Fruit fly (Drosophila melanogaster) whole organism, embryonic: ENCODE measurements around the gene drongo.
A peak's percentile ranks its signal among the peaks of the same experiment; 100 is the strongest.

Source experiments
- CG10147 ChIP-seq: fragments of 200-800 bp; sonication (Bioruptor generic); optimal IDR thresholded peaks from 2 replicates; lab custom pipeline; 2019; ENCODE audit warnings: missing biosample characterization, mild to moderate bottlenecking, missing genetic modification characterization, moderate library complexity
- CG10959 ChIP-seq: fragments of 200-800 bp; sonication (Bioruptor generic); IDR thresholded peaks from 2 replicates; pipeline ENCODE4 v1.3.6; 2022; ENCODE audit warnings: missing biosample characterization, missing genetic modification characterization
- CG11456 ChIP-seq: fragments of 200-800 bp; sonication (Bioruptor generic); IDR thresholded peaks from 3 replicates; pipeline ENCODE4 v1.3.6; 2022; ENCODE audit warnings: missing biosample characterization, missing genetic modification characterization
- CG11695 ChIP-seq: fragments of 200-800 bp; sonication (Bioruptor generic); IDR thresholded peaks from 3 replicates; pipeline ENCODE4 v1.3.6; 2022; ENCODE audit warnings: missing biosample characterization, missing genetic modification characterization
- CG12236 ChIP-seq: fragments of 200-800 bp; sonication (Bioruptor generic); optimal IDR thresholded peaks from 2 replicates; lab custom pipeline; 2016; ENCODE audit warnings: missing biosample characterization, missing genetic modification characterization
- CG12769 ChIP-seq: fragments of 200-800 bp; sonication (Bioruptor generic); optimal IDR thresholded peaks from 2 replicates; lab custom pipeline; 2019; ENCODE audit warnings: missing biosample characterization, mild to moderate bottlenecking, missing genetic modification characterization, moderate library complexity
- CG13624 ChIP-seq: fragments of 200-800 bp; sonication (Bioruptor generic); optimal IDR thresholded peaks from 2 replicates; lab custom pipeline; 2016; ENCODE audit warnings: missing biosample characterization, missing genetic modification characterization
- CG14667 ChIP-seq: fragments of 200-800 bp; sonication (Bioruptor generic); IDR thresholded peaks from 2 replicates; pipeline ENCODE4 v1.3.6; 2022; ENCODE audit warnings: missing biosample characterization, missing genetic modification characterization
- CG17612 ChIP-seq: fragments of 200-800 bp; sonication (Bioruptor generic); IDR thresholded peaks from 2 replicates; pipeline ENCODE4 v1.3.6; 2022; ENCODE audit warnings: missing biosample characterization, missing genetic modification characterization
- CG2889 ChIP-seq: fragments of 200-800 bp; sonication (Bioruptor generic); IDR thresholded peaks from 3 replicates; pipeline ENCODE4 v1.3.6; 2022; ENCODE audit warnings: missing biosample characterization, missing genetic modification characterization
- CG30431 ChIP-seq: fragments of 200-800 bp; sonication (Bioruptor generic); optimal IDR thresholded peaks from 2 replicates; lab custom pipeline; 2017; ENCODE audit warnings: missing biosample characterization, missing genetic modification characterization
- CG33213 ChIP-seq: fragments of 200-800 bp; sonication (Bioruptor generic); optimal IDR thresholded peaks from 3 replicates; lab custom pipeline; 2016; ENCODE audit warnings: missing biosample characterization, missing genetic modification characterization
- CG3847 ChIP-seq: fragments of 200-800 bp; sonication (Bioruptor generic); IDR thresholded peaks from 2 replicates; pipeline ENCODE4 v1.3.6; 2022; ENCODE audit warnings: missing biosample characterization, missing genetic modification characterization
- CG43689 ChIP-seq: fragments of 200-800 bp; sonication (Bioruptor generic); IDR thresholded peaks from 2 replicates; pipeline ENCODE4 v1.3.6; 2022; ENCODE audit warnings: missing biosample characterization, missing genetic modification characterization
- CG4730 ChIP-seq: fragments of 200-800 bp; sonication (Bioruptor generic); IDR thresholded peaks from 2 replicates; pipeline ENCODE4 v1.3.6; 2022; ENCODE audit warnings: missing biosample characterization, missing genetic modification characterization
- CG5180 ChIP-seq: fragments of 200-800 bp; sonication (Bioruptor generic); optimal IDR thresholded peaks from 3 replicates; lab custom pipeline; 2017; ENCODE audit warnings: missing biosample characterization, missing genetic modification characterization, mild to moderate bottlenecking, moderate library complexity, missing genetic modification reagents
- CG5245 ChIP-seq: fragments of 200-800 bp; sonication (Bioruptor generic); optimal IDR thresholded peaks from 3 replicates; lab custom pipeline; 2016; ENCODE audit warnings: missing biosample characterization, missing genetic modification characterization
- CG5953 ChIP-seq: fragments of 200-800 bp; sonication (Bioruptor generic); IDR thresholded peaks from 2 replicates; pipeline ENCODE4 v1.3.6; 2022; ENCODE audit warnings: missing biosample characterization, missing genetic modification characterization
- CG6791 ChIP-seq: fragments of 200-800 bp; sonication (Bioruptor generic); IDR thresholded peaks from 3 replicates; pipeline ENCODE4 v1.3.6; 2022; ENCODE audit warnings: missing biosample characterization, missing genetic modification characterization; ENCODE audit not compliant: partially characterized antibody
- CG7786 ChIP-seq: fragments of 200-800 bp; sonication (Bioruptor generic); optimal IDR thresholded peaks from 2 replicates; lab custom pipeline; 2016; ENCODE audit warnings: missing biosample characterization, missing genetic modification characterization
- CG7987 ChIP-seq: fragments of 200-800 bp; sonication (Bioruptor generic); optimal IDR thresholded peaks from 2 replicates; lab custom pipeline; 2018; ENCODE audit warnings: missing biosample characterization, mild to moderate bottlenecking, missing genetic modification characterization, moderate library complexity
- CG8388 ChIP-seq: fragments of 200-800 bp; sonication (Bioruptor generic); optimal IDR thresholded peaks from 2 replicates; lab custom pipeline; 2019; ENCODE audit warnings: missing biosample characterization, mild to moderate bottlenecking, missing genetic modification characterization, moderate library complexity
- Chrac-16 ChIP-seq: fragments of 200-800 bp; sonication (Bioruptor generic); optimal IDR thresholded peaks from 3 replicates; lab custom pipeline; 2016; ENCODE audit warnings: missing biosample characterization, missing genetic modification characterization
- D19B ChIP-seq: fragments of 200-800 bp; sonication (Bioruptor generic); optimal IDR thresholded peaks from 2 replicates; lab custom pipeline; 2017; ENCODE audit warnings: missing biosample characterization, mild to moderate bottlenecking, missing genetic modification characterization
- Drgx ChIP-seq: fragments of 200-800 bp; sonication (Bioruptor generic); IDR thresholded peaks from 2 replicates; pipeline ENCODE4 v1.3.6; 2022; ENCODE audit warnings: missing biosample characterization, missing genetic modification characterization
- E2f2 ChIP-seq: fragments of 200-800 bp; sonication (Bioruptor generic); IDR thresholded peaks from 2 replicates; pipeline ENCODE4 v1.3.6; 2022; ENCODE audit warnings: missing biosample characterization, missing genetic modification characterization
- Ets65A ChIP-seq: fragments of 200-800 bp; sonication (Bioruptor generic); peaks from one replicate; lab custom pipeline; 2016; ENCODE audit warnings: missing biosample characterization, missing genetic modification characterization
- HLH3B ChIP-seq: fragments of 200-800 bp; sonication (Bioruptor generic); IDR thresholded peaks from 2 replicates; pipeline ENCODE4 v1.3.6; 2022; ENCODE audit warnings: missing biosample characterization, missing genetic modification characterization
- HLH54F ChIP-seq: fragments of 200-800 bp; sonication (Bioruptor generic); optimal IDR thresholded peaks from 3 replicates; lab custom pipeline; 2016; ENCODE audit warnings: missing biosample characterization, missing genetic modification characterization
- Med ChIP-seq: fragments of 200-800 bp; sonication (Bioruptor generic); peaks from one replicate; lab custom pipeline; 2016; ENCODE audit warnings: missing biosample characterization, missing genetic modification characterization, mild to moderate bottlenecking, inconsistent platforms, moderate library complexity
- Mes4 ChIP-seq: fragments of 200-800 bp; sonication (Bioruptor generic); optimal IDR thresholded peaks from 2 replicates; lab custom pipeline; 2016; ENCODE audit warnings: missing biosample characterization, missing genetic modification characterization
- Neu2 ChIP-seq: fragments of 200-800 bp; sonication (Bioruptor generic); optimal IDR thresholded peaks from 3 replicates; lab custom pipeline; 2016; ENCODE audit warnings: missing biosample characterization, missing genetic modification characterization, borderline replicate concordance
- NfI ChIP-seq: fragments of 200-800 bp; sonication (Bioruptor generic); optimal IDR thresholded peaks from 3 replicates; lab custom pipeline; 2018; ENCODE audit warnings: missing biosample characterization, mild to moderate bottlenecking, missing genetic modification characterization, moderate library complexity
- PHDP ChIP-seq: fragments of 200-800 bp; sonication (Bioruptor generic); optimal IDR thresholded peaks from 3 replicates; lab custom pipeline; 2018; ENCODE audit warnings: missing biosample characterization, mild to moderate bottlenecking, missing genetic modification characterization, moderate library complexity
- Pdp1 ChIP-seq, 2 experiments: fragments of 200-800 bp; sonication (Bioruptor generic); optimal IDR thresholded peaks; 3 replicates each; lab custom pipeline; 2016; ENCODE audit warnings: missing biosample characterization in 2 of 2, missing genetic modification characterization in 2 of 2, mild to moderate bottlenecking in 1 of 2, moderate library complexity in 1 of 2
- ase ChIP-seq: fragments of 200-800 bp; sonication (Bioruptor generic); IDR thresholded peaks from 3 replicates; pipeline ENCODE4 v1.3.6; 2022; ENCODE audit warnings: missing biosample characterization, missing genetic modification characterization
- bab2 ChIP-seq: fragments of 200-800 bp; sonication (Bioruptor generic); optimal IDR thresholded peaks from 2 replicates; lab custom pipeline; 2016; ENCODE audit warnings: missing biosample characterization, missing genetic modification characterization
- bsh ChIP-seq, 2 experiments: fragments of 200-800 bp; sonication (Bioruptor generic); optimal IDR thresholded peaks; 2 replicates each; lab custom pipeline; 2017 to 2018; ENCODE audit warnings: mild to moderate bottlenecking in 2 of 2, missing biosample characterization in 2 of 2, missing genetic modification characterization in 2 of 2, moderate library complexity in 1 of 2
- chn ChIP-seq: fragments of 200-800 bp; sonication (Bioruptor generic); optimal IDR thresholded peaks from 2 replicates; lab custom pipeline; 2016; ENCODE audit warnings: missing biosample characterization, missing genetic modification characterization
- crol ChIP-seq: fragments of 200-800 bp; sonication (Bioruptor generic); IDR thresholded peaks from 2 replicates; pipeline ENCODE4 v1.3.6; 2022; ENCODE audit warnings: missing biosample characterization, missing genetic modification characterization
- danr ChIP-seq: fragments of 200-800 bp; sonication (Bioruptor generic); IDR thresholded peaks from 2 replicates; pipeline ENCODE4 v1.3.6; 2022; ENCODE audit warnings: missing biosample characterization, missing genetic modification characterization
- dati ChIP-seq: fragments of 200-800 bp; sonication (Bioruptor generic); IDR thresholded peaks from 2 replicates; pipeline ENCODE4 v1.3.6; 2022; ENCODE audit warnings: missing biosample characterization, missing genetic modification characterization
- dimm ChIP-seq: fragments of 200-800 bp; sonication (Bioruptor generic); IDR thresholded peaks from 2 replicates; pipeline ENCODE4 v1.3.6; 2022; ENCODE audit warnings: missing biosample characterization, missing genetic modification characterization
- gro ChIP-seq: fragments of 200-800 bp; sonication (Bioruptor generic); optimal IDR thresholded peaks from 2 replicates; lab custom pipeline; 2016; ENCODE audit warnings: missing biosample characterization, missing genetic modification characterization
- ham ChIP-seq: fragments of 200-800 bp; sonication (Bioruptor generic); IDR thresholded peaks from 2 replicates; pipeline ENCODE4 v1.3.6; 2022; ENCODE audit warnings: missing biosample characterization, missing genetic modification characterization
- jumu ChIP-seq: fragments of 200-800 bp; sonication (Bioruptor generic); optimal IDR thresholded peaks from 3 replicates; lab custom pipeline; 2016; ENCODE audit warnings: missing biosample characterization, missing genetic modification characterization
- sr ChIP-seq: fragments of 200-800 bp; sonication (Bioruptor generic); IDR thresholded peaks from 3 replicates; pipeline ENCODE4 v1.3.6; 2022; ENCODE audit warnings: missing biosample characterization, missing genetic modification characterization
- tin ChIP-seq: fragments of 200-800 bp; sonication (Bioruptor generic); optimal IDR thresholded peaks from 3 replicates; lab custom pipeline; 2016; ENCODE audit warnings: missing biosample characterization, missing genetic modification characterization
- tx ChIP-seq: fragments of 200-800 bp; sonication (Bioruptor generic); optimal IDR thresholded peaks from 2 replicates; lab custom pipeline; 2016; ENCODE audit warnings: missing biosample characterization, missing genetic modification characterization

Gene drongo

dm6 chr2L:845341-846004 is 5.4 kb downstream of the drongo start (continued):
- no peak for TF ChIP-seq Neu2 (GFP tag; lab: Kevin White, UChicago)
- peak; percentile 80 for TF ChIP-seq tin (GFP tag; lab: Kevin White, UChicago)
- peak; percentile 85 for TF ChIP-seq bab2
- TF ChIP-seq Chrac-16 = peak; percentile 72
- peak; percentile 91 for TF ChIP-seq jumu (GFP tag; lab: Kevin White, UChicago)
- peak; percentile 76 for TF ChIP-seq CG43689
- TF ChIP-seq dimm (GFP tag; lab: Robert Waterston, UW) = peak; percentile 84
- peak; percentile 69 for TF ChIP-seq gro
- TF ChIP-seq ase = peak; percentile 91
- peak; percentile 84 for TF ChIP-seq dati (GFP tag; lab: Robert Waterston, UW)
- TF ChIP-seq CG3847 (GFP tag; lab: Robert Waterston, UW) = peak; percentile 83
- TF ChIP-seq CG7987 = peak; percentile 52
- peak; percentile 79 to 87 for TF ChIP-seq Pdp1 (GFP tag; optimal IDR thresholded peaks at IDR 0.05; lab: Kevin White, UChicago)
- TF ChIP-seq E2f2 = peak; percentile 69
- peak; percentile 53; the same call in 1 of the 2 replicates for TF ChIP-seq CG10959 (GFP tag; lab: Robert Waterston, UW)
- TF ChIP-seq CG14667 = peak; percentile 88
- peak; percentile 83 for TF ChIP-seq CG11695 (GFP tag; lab: Robert Waterston, UW)
- TF ChIP-seq CG10147 (GFP tag; lab: Kevin White, UChicago) = peak; percentile 83
- peak; percentile 82 for TF ChIP-seq CG17612 (GFP tag; lab: Robert Waterston, UW)
- TF ChIP-seq tx = peak; percentile 88
- peak; percentile 85 for TF ChIP-seq CG4730 (GFP tag; lab: Robert Waterston, UW)
- TF ChIP-seq CG7786 (GFP tag; lab: Kevin White, UChicago) = peak; percentile 90
- peak; percentile 86 for TF ChIP-seq chn (GFP tag; lab: Kevin White, UChicago)
- TF ChIP-seq danr = peak; percentile 73; the same call in 1 of the 2 replicates
- TF ChIP-seq CG8388 (GFP tag; lab: Kevin White, UChicago) = peak; percentile 73
- TF ChIP-seq bsh (GFP tag; optimal IDR thresholded peaks at IDR 0.05; lab: Kevin White, UChicago) = peak; percentile 67 to 87

DNA sequence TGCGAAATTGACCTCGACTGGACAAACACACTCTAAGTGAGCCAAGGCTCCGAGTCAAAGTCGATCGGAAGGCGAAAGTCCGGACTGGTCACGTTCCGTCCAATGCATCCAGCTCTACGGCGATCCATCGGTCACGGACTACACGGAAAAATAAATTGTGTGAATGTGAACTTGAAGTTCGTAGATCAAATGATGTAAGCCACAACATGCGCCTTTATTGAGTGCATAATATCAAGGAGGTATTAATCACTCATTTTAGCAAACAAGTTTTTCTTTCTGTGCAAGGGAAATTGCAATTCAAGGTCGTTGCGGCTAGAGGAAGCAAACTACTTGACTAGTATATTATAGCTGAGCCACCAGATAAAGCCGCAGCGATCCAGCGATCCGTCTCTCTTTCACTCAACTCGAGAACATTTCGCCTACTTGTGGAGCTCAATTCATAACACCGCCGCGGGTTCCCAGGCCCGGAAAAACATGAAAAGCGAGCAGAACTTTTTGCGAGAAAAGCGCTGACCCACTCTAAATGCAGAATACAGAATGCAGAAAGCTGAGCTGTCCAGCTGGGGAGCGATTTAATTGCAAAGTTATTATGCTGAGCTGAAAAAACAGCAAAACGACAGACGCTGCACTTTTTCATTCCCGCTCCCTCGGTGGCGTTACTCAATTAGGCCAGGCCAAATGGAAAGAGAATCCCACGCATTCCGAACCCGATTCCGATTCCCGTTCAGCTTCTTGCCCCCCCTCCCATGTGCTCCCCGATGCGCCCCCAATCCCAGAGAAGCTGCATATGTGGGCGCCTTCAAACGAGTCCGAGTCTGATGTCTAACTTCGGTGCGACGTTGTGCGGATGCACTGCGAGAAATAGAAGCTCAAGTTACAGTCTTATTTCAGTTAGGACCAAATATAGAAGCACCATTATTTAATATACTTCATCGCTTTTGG is 6.8 kb downstream of the drongo start:
- TF ChIP-seq PHDP (tag; lab: Kevin White, UChicago) (no peak), CG2889 (GFP tag; lab: Robert Waterston, UW) (no peak), CG12236 (no peak), HLH3B (GFP tag; lab: Robert Waterston, UW) (0 out of 2 replicates have a peak, but pooled peaks have one; percentile 11), CG13624 (GFP tag; lab: Kevin White, UChicago) (no peak), CG33213 (no peak), D19B (GFP tag; lab: Kevin White, UChicago) (no peak), CG5953 (GFP tag; lab: Robert Waterston, UW) (no peak), CG6791 (GFP tag; lab: Robert Waterston, UW) (no peak), CG30431 (GFP tag; lab: Kevin White, UChicago) (no peak), CG5180 (GFP tag; lab: Kevin White, UChicago) (peak; percentile 50), ham (no peak), CG11456 (GFP tag; lab: Robert Waterston, UW) (no peak), Mes4 (GFP tag; lab: Kevin White, UChicago) (no peak), Drgx (peak; percentile 58), CG5245 (no peak), NfI (GFP tag; lab: Kevin White, UChicago) (no peak), Ets65A (peak; percentile 9), CG12769 (tag; lab: Kevin White, UChicago) (peak; percentile 46), Med (GFP tag; lab: Kevin White, UChicago) (peak; percentile 47), crol (GFP tag; lab: Robert Waterston, UW) (peak; percentile 76), sr (GFP tag; lab: Robert Waterston, UW) (peak; percentile 88), bsh (GFP tag; optimal IDR thresholded peaks at IDR 0.05; lab: Kevin White, UChicago) (peak in 1 of 2 experiments; percentile 34), HLH54F (no peak)
